Fruit fly (Drosophila melanogaster): ENCODE results near the gene Ldh.
A peak's percentile ranks its signal among the peaks of the same experiment; 100 is the strongest.

The Ldh gene

DNA sequence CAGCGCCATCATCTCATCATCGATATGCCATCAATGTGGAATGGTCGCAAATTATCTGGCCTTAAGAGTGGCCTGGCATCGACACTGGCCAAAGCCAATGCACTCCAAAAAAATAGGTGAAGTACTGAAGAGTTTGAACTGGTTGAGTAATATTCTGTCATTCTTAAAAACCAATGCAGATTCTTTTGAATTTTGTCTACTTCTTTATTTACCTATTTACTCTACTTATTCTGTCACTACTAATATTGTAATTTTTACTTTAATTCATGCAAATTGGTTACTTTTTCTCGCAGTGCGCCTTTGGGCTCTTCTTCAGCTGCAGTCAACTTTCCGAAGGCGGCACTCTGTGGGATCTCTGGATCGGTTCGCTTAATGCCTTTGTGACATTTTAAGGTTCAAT, 6.5 kb upstream of the Ldh start:
- TF ChIP-seq CG8478 (optimal IDR thresholded peaks at IDR 0.05) (no peak), Dll (optimal IDR thresholded peaks at IDR 0.05) (no peak), usp (GFP tag; optimal IDR thresholded peaks at IDR 0.05) (no peak), EcR (GFP tag; optimal IDR thresholded peaks at IDR 0.05) (no peak), psq (optimal IDR thresholded peaks at IDR 0.05) (no peak), pan (optimal IDR thresholded peaks at IDR 0.05) (no peak)

DNA sequence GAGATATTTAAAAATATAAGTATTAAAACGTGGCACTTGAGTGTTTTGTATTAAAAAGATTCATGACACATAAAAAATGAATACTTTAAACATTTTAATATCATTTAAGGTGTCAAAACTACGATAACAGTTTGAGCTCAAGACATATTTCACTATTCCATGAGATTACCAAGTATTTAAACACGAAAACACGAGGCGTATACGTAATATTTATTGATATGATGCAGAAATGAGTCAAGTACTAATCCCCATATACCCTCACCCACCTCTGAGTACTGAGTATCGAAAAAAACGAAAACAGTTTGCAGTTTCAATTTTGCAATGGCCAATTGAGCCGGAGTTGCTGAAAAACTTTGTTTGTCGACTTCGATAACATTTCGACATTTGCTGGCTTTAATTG, 5.6 kb upstream of the Ldh start:
- no peak for TF ChIP-seq EcR (GFP tag; optimal IDR thresholded peaks at IDR 0.05)

DNA sequence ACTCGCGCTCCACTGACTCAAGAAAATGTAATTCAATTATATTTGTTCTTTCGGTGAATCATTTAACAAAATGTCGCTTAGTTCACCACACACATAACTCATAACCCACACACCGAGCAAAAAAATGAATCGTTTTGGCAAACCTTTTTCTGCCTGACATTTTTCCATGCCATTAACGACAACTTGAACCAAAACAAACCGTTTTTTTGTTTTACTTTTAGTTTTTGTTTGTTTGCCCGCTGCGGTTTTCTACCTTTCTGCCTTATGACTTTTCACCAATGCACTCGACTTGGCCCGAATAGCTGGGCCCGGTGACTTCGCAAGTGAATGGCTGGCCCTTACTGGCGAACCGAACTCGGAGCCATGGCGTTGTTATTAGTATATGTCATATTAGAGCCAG, 5.0 kb upstream of the Ldh start:
- TF ChIP-seq pan (optimal IDR thresholded peaks at IDR 0.05) = no peak
- TF ChIP-seq psq (optimal IDR thresholded peaks at IDR 0.05) = no peak
- TF ChIP-seq EcR (GFP tag; optimal IDR thresholded peaks at IDR 0.05) = no peak
- TF ChIP-seq CG8478 (optimal IDR thresholded peaks at IDR 0.05) = no peak
- no peak for TF ChIP-seq usp (GFP tag; optimal IDR thresholded peaks at IDR 0.05)
- no peak for TF ChIP-seq Dll (optimal IDR thresholded peaks at IDR 0.05)

DNA sequence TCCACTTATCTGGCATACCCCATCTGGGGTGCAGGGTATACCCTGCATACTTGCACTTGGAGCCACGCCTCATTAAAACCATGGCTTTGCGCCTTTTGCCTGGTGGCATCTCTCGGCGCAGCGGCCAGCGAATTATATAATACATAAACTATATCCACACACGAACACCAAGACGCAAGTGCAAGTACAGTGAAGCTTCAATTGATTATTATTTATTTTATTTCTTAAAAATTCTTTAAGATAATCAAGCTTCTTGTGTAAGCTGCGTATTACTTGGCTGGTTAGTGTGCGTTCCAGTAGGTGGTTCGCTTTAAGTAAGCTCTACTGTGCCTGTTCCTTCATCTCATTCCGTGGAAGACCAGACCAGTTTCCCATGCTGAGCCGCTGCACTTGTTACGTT, 3.8 kb upstream of the Ldh start:
- no peak for TF ChIP-seq pan (optimal IDR thresholded peaks at IDR 0.05)
- no peak for TF ChIP-seq usp (GFP tag; optimal IDR thresholded peaks at IDR 0.05)
- no peak for TF ChIP-seq CG8478 (optimal IDR thresholded peaks at IDR 0.05)
- no peak for TF ChIP-seq Dll (optimal IDR thresholded peaks at IDR 0.05)
- no peak for TF ChIP-seq psq (optimal IDR thresholded peaks at IDR 0.05)
- no peak for TF ChIP-seq EcR (GFP tag; optimal IDR thresholded peaks at IDR 0.05)

DNA sequence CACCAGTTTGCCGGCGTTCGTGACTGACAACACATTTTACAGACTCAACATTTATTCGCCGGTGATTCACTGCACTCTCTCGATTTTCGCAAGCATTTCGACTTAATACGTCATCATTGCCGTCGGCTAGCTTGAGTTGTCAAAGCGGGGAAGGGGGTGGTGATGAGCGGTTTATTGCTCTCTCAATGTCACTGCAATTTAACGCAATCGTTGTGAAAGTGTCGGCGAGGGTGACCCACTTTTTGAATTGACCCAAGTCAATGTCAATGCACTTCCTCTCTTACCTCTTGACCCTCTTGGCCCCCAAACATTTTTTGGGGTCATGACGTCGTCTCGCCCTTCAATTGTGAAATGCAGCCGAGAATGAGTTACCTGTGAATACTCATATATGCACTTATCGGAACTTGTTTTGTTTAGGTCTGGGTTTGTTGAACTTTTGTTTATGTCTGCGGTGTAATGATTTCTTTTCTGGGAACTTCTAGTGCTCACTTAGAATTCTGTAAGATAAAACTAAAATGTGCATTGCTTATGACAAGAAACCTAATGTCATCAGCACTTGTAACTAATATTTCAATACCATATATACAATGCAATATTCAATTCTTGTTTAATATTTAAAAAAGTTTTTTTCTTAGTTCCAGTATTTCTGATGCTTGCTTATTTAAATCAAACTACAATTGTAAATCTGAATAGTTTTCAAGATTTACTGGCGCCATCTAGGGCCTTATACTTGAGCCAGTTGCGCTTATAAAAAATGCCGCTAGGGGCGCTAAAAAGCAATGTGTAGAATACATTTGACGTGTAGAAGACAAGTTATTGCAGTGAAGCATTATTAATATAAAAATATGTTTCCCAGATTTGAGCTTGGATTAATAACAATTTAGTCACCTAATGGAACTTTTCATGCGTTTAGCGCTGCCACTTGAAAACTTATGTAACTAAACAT, 1.7 kb upstream of the Ldh start:
- no peak for TF ChIP-seq pan (optimal IDR thresholded peaks at IDR 0.05)
- peak; percentile 76 to 84 for TF ChIP-seq EcR (GFP tag; optimal IDR thresholded peaks at IDR 0.05)

DNA sequence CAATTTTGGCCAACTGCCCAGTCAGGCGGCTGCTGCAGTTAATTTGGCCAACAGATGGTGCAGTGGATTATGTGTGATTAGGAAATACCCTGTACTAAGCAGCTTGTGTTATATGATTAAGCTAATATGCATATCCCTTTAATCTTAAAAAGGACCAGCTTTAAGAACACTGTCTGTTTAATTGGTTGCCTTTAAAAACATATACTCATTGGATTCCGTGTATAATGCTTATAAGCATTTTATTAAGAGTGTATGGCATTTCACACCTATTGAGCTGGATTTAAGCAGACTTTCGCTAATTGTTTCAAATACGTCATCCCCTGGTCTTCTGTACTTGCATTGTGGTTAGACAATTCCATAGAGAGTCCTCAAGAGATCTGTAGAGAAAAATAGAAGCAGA, 976 bp upstream of the Ldh start:
- TF ChIP-seq Dll (optimal IDR thresholded peaks at IDR 0.05) = no peak
- TF ChIP-seq usp (GFP tag; optimal IDR thresholded peaks at IDR 0.05) = no peak
- no peak for TF ChIP-seq EcR (GFP tag; optimal IDR thresholded peaks at IDR 0.05)
- TF ChIP-seq psq (optimal IDR thresholded peaks at IDR 0.05) = no peak
- TF ChIP-seq CG8478 (optimal IDR thresholded peaks at IDR 0.05) = no peak
- no peak for TF ChIP-seq pan (optimal IDR thresholded peaks at IDR 0.05)

DNA sequence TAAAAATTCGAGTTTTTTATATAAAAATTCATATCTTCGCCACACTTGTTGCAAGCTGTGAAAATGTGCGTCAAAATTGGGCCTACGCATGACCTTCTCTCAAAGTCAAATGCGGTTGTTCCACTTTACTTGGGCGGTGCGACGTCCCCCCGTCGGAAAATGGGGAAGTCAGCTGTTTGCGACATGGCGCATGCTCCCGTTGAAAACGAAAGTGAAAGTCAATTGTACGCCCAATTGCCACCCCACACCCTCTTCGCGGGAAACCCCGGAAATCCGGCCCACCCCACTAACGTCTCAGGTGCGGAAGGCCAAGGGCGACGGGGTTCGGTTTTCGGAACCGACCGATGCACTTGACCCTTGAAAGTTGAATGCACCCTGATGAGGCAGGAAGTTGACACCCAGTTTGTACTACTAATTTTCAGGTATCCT, 404 bp downstream of the Ldh start:
- TF ChIP-seq EcR (GFP tag; optimal IDR thresholded peaks at IDR 0.05) (peak in 1 of 2 experiments; percentile 57), CG8478 (optimal IDR thresholded peaks at IDR 0.05) (no peak), pan (optimal IDR thresholded peaks at IDR 0.05) (no peak)

DNA sequence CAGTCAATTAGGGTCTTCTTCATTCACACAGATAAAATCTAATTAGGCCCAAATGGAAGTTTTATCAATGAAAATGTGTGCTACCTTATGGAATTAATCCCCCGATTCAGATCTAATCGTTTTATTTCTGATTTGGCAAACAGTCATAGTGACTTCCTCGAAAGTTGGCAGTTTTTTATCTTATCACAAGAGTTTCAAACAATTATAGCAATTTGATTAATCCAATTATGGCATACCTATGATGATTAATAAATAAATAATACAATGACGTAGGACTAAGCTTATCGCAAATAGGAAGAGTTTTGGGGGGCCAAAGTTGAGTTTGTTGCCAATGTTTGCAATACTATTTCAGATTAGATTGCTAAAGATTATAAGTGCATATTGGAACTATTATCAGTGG, 1.3 kb downstream of the Ldh start:
- TF ChIP-seq usp (GFP tag; optimal IDR thresholded peaks at IDR 0.05) (no peak), psq (optimal IDR thresholded peaks at IDR 0.05) (no peak), Dll (optimal IDR thresholded peaks at IDR 0.05) (no peak), CG8478 (optimal IDR thresholded peaks at IDR 0.05) (no peak), pan (optimal IDR thresholded peaks at IDR 0.05) (no peak), EcR (GFP tag; optimal IDR thresholded peaks at IDR 0.05) (no peak)

DNA sequence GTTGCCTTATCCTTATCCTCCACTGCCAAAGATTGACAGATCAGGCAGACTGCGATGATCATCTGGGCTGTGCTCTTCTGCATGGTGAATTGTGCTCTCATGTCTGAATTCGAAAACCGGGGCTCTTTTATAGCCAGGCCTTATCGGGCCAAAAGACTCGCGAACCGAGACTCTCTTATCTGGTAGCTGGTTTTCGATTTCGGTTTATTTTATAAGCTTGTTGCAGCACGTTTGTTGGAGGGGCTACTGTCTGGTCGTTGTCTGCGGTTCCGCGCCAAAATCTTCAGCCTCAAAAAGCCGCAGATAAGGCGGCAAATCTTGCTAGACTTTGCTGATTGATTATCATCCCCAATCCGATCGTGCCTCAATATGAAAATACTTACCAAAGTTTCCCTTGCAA, 3.8 kb downstream of the Ldh start, which contains the start of gene CG10163:
TSS of gene CG10163 (minus strand) at position 101 of the 400 bp plus-strand sequence.
- TF ChIP-seq usp (GFP tag; optimal IDR thresholded peaks at IDR 0.05) (no peak), CG8478 (optimal IDR thresholded peaks at IDR 0.05) (no peak), Dll (optimal IDR thresholded peaks at IDR 0.05) (no peak), EcR (GFP tag; optimal IDR thresholded peaks at IDR 0.05) (no peak), pan (optimal IDR thresholded peaks at IDR 0.05) (no peak), psq (optimal IDR thresholded peaks at IDR 0.05) (no peak)

DNA sequence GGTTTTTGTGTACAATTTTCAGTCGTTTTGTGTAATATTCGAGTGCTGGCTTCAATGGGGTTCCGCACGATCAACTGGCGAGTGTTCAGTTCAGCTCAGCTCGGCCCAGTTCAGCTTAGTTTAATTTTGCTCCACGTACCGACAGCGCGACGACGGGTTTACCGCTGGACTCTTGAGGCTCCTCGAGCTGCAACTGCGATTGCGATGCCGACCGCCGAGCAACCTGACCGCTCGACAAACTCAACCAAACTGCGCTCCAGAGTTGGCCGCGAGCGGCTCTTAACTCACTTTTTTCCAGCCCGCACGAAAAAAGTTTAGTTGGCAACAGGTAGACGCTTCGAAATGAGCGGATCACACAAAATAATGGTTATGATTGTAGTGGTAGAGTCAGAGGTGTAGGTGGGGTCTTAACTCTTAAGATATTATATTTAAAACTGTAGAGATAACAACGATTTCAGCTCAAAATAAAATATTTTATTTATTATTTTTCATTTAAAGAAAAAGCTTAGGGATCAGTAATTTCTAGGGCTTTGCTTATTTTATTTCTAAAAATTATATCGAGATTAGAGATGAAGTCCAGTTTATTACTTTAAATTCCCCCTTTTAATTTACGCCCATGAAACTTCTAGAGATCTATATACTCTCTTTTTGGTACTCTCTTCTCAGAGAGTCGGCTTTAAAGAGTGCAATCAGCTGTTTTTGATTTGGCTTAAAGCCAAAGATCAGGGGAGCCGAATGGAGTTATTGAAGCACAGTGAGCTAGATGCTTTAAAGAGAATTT, 5.9 kb downstream of the Ldh start, which contains the start of gene Best2:
TSS of gene Best2 (minus strand) at position 258 of the 781 bp plus-strand sequence.
- TF ChIP-seq usp (GFP tag; optimal IDR thresholded peaks at IDR 0.05) (no peak), pan (optimal IDR thresholded peaks at IDR 0.05) (no peak), EcR (GFP tag; optimal IDR thresholded peaks at IDR 0.05) (no peak)

DNA sequence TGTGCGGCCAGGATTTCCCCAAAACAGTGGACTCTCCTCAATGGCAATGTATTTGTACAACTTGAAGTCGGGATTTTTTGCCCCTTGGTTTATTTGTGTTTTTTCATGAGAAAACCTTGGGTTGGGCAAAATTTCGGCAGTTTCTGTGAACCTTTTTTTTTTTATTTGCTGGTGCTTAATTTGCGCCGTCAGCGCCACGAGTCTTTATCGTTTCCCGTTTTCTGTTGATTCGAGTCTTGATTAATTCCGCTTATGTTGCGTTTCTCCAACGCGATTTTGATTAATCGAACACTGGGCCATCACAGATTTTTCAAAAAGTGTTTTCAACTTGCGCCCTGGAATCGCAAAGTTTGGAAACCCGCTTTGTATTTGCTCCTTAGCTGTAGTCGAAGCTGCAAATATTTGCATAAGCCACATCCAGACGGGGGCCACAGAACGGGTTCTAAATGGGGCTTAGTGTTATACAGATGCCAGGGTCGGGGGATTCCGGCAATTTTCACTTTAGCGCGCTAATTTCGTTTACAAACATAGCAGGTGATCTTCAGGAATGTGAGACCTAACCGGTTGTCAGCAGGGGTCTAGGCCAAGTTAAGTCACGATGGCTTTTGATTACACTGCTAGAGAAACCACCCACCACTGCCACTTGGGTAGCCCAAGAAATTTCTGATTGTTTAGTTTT, 7.9 kb downstream of the Ldh start:
- TF ChIP-seq EcR (GFP tag; optimal IDR thresholded peaks at IDR 0.05) (no peak), Dll (optimal IDR thresholded peaks at IDR 0.05) (no peak), pan (optimal IDR thresholded peaks at IDR 0.05) (no peak), usp (GFP tag; optimal IDR thresholded peaks at IDR 0.05) (no peak), CG8478 (optimal IDR thresholded peaks at IDR 0.05) (no peak), psq (optimal IDR thresholded peaks at IDR 0.05) (no peak)

DNA sequence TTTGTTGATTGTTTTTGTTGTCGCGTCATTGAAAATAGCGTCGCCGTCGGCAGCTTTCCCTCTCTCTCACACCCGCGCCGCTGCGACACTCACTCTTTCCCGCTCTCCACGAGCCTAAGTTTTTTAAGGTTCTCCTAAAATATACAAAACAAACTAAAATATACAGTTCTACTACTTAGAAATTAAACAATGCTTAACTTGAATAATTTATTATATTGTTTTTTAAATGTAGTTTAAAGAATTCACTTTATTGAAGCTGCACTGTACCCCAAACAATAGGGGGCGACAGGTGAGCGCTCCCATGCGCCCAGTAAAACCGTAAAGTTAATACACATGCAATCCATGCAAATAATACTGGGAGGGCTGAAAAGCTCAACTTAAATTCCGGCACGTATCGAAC, 8.8 kb downstream of the Ldh start:
- no peak for TF ChIP-seq psq (optimal IDR thresholded peaks at IDR 0.05)
- no peak for TF ChIP-seq pan (optimal IDR thresholded peaks at IDR 0.05)
- no peak for TF ChIP-seq CG8478 (optimal IDR thresholded peaks at IDR 0.05)
- TF ChIP-seq usp (GFP tag; optimal IDR thresholded peaks at IDR 0.05) = no peak
- no peak for TF ChIP-seq EcR (GFP tag; optimal IDR thresholded peaks at IDR 0.05)
